Worm (Caenorhabditis elegans): ENCODE results near the gene nhr-189.

nhr-189 gene

ce11 chrV:3870359-3870758 lies 10.3 kb upstream of the nhr-189 start:
- TF ChIP-seq lsy-2 (tag; optimal IDR thresholded peaks at IDR 0.05) (peak in 1 of 2 experiments; percentile 1), nhr-11 (tag; optimal IDR thresholded peaks at IDR 0.05) (peak; percentile 87), ceh-28 (tag; optimal IDR thresholded peaks at IDR 0.05) (no peak), ztf-7 (tag; optimal IDR thresholded peaks at IDR 0.05) (no peak), aha-1 (tag) (peak; percentile 59), snpc-1.2 (GFP tag; IDR thresholded peaks at IDR 0.05) (no peak)

- TF ChIP-seq ZK546.5 (tag; optimal IDR thresholded peaks at IDR 0.05): no peak
- no peak for TF ChIP-seq unc-39 (tag; optimal IDR thresholded peaks at IDR 0.05)
- TF ChIP-seq mdt-29 (GFP tag; IDR thresholded peaks at IDR 0.05): no peak
- no peak for TF ChIP-seq F37D6.2 (tag; optimal IDR thresholded peaks at IDR 0.05)
- no peak for TF ChIP-seq tra-1 (GFP tag; IDR thresholded peaks at IDR 0.05)
- TF ChIP-seq dmd-8 (GFP tag; IDR thresholded peaks at IDR 0.05): no peak
- no peak for TF ChIP-seq ctbp-1 (GFP tag; IDR thresholded peaks at IDR 0.05)
- no peak for TF ChIP-seq jun-1 (tag; optimal IDR thresholded peaks at IDR 0.05)
- no peak for TF ChIP-seq ceh-82 (tag; optimal IDR thresholded peaks at IDR 0.05)
- no peak for TF ChIP-seq ceh-20 (GFP tag; IDR thresholded peaks at IDR 0.05)
- no peak for TF ChIP-seq nhr-25 (tag; optimal IDR thresholded peaks at IDR 0.05; ENCODE audit: borderline replicate concordance, insufficient read depth)
- TF ChIP-seq ces-1 (GFP tag; optimal IDR thresholded peaks at IDR 0.05): no peak
- TF ChIP-seq pqm-1 (tag; optimal IDR thresholded peaks at IDR 0.05): no peak
- TF ChIP-seq attf-4 (tag; optimal IDR thresholded peaks at IDR 0.05): no peak
- no peak for TF ChIP-seq nhr-48 (tag; optimal IDR thresholded peaks at IDR 0.05)
- TF ChIP-seq snpc-1.2 (GFP tag; IDR thresholded peaks at IDR 0.05): no peak
- no peak for TF ChIP-seq ztf-7 (tag; optimal IDR thresholded peaks at IDR 0.05)
- TF ChIP-seq nhr-237 (tag; optimal IDR thresholded peaks at IDR 0.05): no peak
- TF ChIP-seq daf-12 (tag; optimal IDR thresholded peaks at IDR 0.05): no peak
Measured at ce11 chrV:3868905-3869304, 8.9 kb upstream of the nhr-189 start, which contains the start of gene nhr-157. TSS of gene nhr-157 (minus strand) at chrV:3869005.

- TF ChIP-seq egl-43 (GFP tag; IDR thresholded peaks at IDR 0.05) (no peak), F44E2.7 (GFP tag; IDR thresholded peaks at IDR 0.05) (no peak), tra-1 (GFP tag; IDR thresholded peaks at IDR 0.05) (no peak), ces-1 (GFP tag; optimal IDR thresholded peaks at IDR 0.05) (no peak), Y5F2A.4 (GFP tag; optimal IDR thresholded peaks at IDR 0.05) (no peak), ztf-7 (tag; optimal IDR thresholded peaks at IDR 0.05) (no peak), nhr-48 (tag; optimal IDR thresholded peaks at IDR 0.05) (no peak), hif-1 (tag; optimal IDR thresholded peaks at IDR 0.05) (no peak), F37D6.2 (tag; optimal IDR thresholded peaks at IDR 0.05) (no peak), nhr-10 (tag; optimal IDR thresholded peaks at IDR 0.05) (no peak), daf-16 (GFP tag; optimal IDR thresholded peaks at IDR 0.05) (no peak), daf-16 (tag; optimal IDR thresholded peaks at IDR 0.05) (no peak), mxl-2 (GFP tag; conservative IDR thresholded peaks at IDR 0.05) (no peak), pha-4 (GFP tag; IDR thresholded peaks at IDR 0.05) (no peak), pha-4 (tag; optimal IDR thresholded peaks at IDR 0.05) (no peak), ceh-20 (GFP tag; IDR thresholded peaks at IDR 0.05) (no peak), D1046.2 (GFP tag; IDR thresholded peaks at IDR 0.05) (no peak), nhr-102 (tag; optimal IDR thresholded peaks at IDR 0.05) (no peak)
Measured at ce11 chrV:3865273-3865672, 5.2 kb upstream of the nhr-189 start.

DNA sequence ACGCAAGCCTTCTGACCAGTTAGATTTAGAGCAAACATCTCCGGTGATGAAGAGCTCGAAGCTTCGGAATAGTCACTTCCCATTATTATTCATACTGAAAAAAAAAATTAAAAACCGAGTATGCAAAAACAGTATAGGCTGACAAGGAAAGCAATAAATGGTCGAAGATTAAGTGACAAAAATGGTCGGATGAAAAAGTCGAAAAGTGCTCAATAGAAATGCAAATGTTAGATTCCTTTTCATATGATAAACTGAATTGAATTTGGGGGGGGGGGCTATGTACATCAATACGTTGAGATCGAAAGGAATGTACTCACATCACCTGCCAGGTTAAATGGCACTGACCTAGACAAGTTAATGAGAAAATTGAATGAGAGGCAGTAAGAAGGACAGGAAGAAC lies 2.8 kb upstream of the nhr-189 start, which contains the start of gene nhr-187:
Gene nhr-187, minus strand, starts transcription at position 101 of the 400 bp plus-strand sequence.
- TF ChIP-seq F49E8.2 (tag; optimal IDR thresholded peaks at IDR 0.05; ENCODE audit: borderline replicate concordance) (no peak), unc-62 (GFP tag; optimal IDR thresholded peaks at IDR 0.05 in 1 of 2) (peak in 1 of 2 experiments; percentile 25), unc-62 (tag; optimal IDR thresholded peaks at IDR 0.05) (no peak)

All from whole organism, L4 larva.